Worm (Caenorhabditis elegans) whole organism, early embryonic: ENCODE measurements around the gene rga-3.

Experiments
- aly-1 ChIP-seq: sonication (generic microtip); optimal IDR thresholded peaks from 2 replicates; lab custom pipeline; 2016; ENCODE audit warnings: missing genetic modification characterization, missing compliant biosample characterization
- ama-1 ChIP-seq: fragments of 150-350 bp; optimal IDR thresholded peaks from 2 replicates; lab custom pipeline; 2014
- ceh-36 ChIP-seq: sonication (generic microtip); optimal IDR thresholded peaks from 2 replicates; lab custom pipeline; 2016; ENCODE audit warnings: missing genetic modification characterization, inconsistent platforms, missing compliant biosample characterization
- ets-7 ChIP-seq: sonication (generic microtip); optimal IDR thresholded peaks from 2 replicates; lab custom pipeline; 2016; ENCODE audit warnings: missing genotype, missing genetic modification characterization, missing compliant biosample characterization
- flt-1 ChIP-seq: fragments of 200-800 bp; sonication (Bioruptor generic); IDR thresholded peaks from 2 replicates; pipeline ENCODE4 v1.3.6; 2022; ENCODE audit warnings: missing genetic modification characterization, missing compliant biosample characterization
- hnd-1 ChIP-seq: sonication (generic microtip); optimal IDR thresholded peaks from 2 replicates; lab custom pipeline; 2016; ENCODE audit warnings: missing genetic modification characterization, missing compliant biosample characterization
- sea-1 ChIP-seq: fragments of 200-800 bp; sonication (Bioruptor generic); conservative IDR thresholded peaks from 2 replicates; pipeline ENCODE4 v1.3.6; 2022; ENCODE audit warnings: missing genetic modification characterization, missing compliant biosample characterization
- tbx-37 ChIP-seq: fragments of 200-800 bp; sonication (Bioruptor generic); conservative IDR thresholded peaks from 2 replicates; pipeline ENCODE4 v1.3.6; 2022; ENCODE audit warnings: missing genetic modification reagents, missing genetic modification characterization, missing compliant biosample characterization

DNA sequence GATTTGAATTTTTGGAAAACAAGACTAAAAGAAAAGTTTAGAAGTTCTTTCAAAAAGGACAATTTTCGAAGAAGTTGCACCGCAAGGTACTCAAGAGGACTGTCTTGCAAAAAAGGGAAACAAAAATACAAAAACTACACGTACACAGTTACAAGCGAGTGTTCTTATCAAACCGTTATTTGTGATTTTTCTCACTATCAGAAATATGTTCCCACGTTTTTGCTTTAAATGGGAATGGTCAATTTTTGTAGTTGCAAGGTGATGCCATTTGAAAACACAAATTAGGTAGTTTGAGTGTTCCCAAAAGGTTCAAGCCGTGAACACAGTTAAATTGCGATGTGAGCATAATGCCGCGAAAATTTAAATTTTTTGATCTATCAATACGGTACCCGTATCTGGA, 21.5 kb upstream of the rga-3 start:
- TF ChIP-seq flt-1 (GFP tag; lab: Robert Waterston, UW) = no peak
- no peak for TF ChIP-seq hnd-1 (tag; lab: Kevin White, UChicago)
- no peak for TF ChIP-seq tbx-37 (GFP tag; lab: Robert Waterston, UW)
- TF ChIP-seq ama-1 = no peak
- no peak for TF ChIP-seq ceh-36 (tag; lab: Kevin White, UChicago)
- TF ChIP-seq sea-1 (GFP tag; lab: Robert Waterston, UW) = no peak
- TF ChIP-seq aly-1 (tag; lab: Kevin White, UChicago) = no peak
- TF ChIP-seq ets-7 (tag; lab: Kevin White, UChicago) = no peak
